Worm (Caenorhabditis elegans): ENCODE data around the gene F53E2.2.

F53E2.2 gene

DNA sequence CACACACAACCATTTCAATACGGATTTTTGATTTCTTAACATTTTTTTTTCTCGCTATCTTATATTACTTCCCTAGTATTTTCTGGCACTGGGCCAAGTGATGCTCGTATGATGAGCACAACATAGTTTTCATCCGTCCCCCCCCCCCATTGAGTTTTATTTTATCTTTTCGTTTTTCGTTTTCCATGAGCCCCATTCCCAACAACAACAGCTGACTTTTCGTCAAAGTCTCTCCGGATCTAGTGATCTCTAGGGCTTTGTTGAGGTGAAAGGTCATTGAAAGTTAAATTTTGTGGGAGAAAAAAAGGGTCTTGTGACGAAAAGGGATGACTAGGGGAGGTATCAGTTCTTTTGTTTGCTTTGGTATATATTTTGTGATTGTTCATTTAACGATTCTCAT lies 6.0 kb downstream of the F53E2.2 start (continued):
- TF ChIP-seq fkh-8 (tag; optimal IDR thresholded peaks at IDR 0.05) (no peak), C16A3.4 (tag; optimal IDR thresholded peaks at IDR 0.05) (no peak), mab-9 (GFP tag; IDR thresholded peaks at IDR 0.05) (no peak), swsn-7 (tag; optimal IDR thresholded peaks at IDR 0.05) (peak; percentile 31), mdl-1 (tag; optimal IDR thresholded peaks at IDR 0.05) (no peak), grh-1 (GFP tag; IDR thresholded peaks at IDR 0.05) (no peak), fos-1 (tag; optimal IDR thresholded peaks at IDR 0.05) (no peak), elt-3 (tag; optimal IDR thresholded peaks at IDR 0.05) (no peak), tbx-2 (tag; optimal IDR thresholded peaks at IDR 0.05) (peak; percentile 37), vab-15 (tag; optimal IDR thresholded peaks at IDR 0.05) (no peak), unc-30 (tag; optimal IDR thresholded peaks at IDR 0.05) (no peak), lir-3 (tag; optimal IDR thresholded peaks at IDR 0.05; ENCODE audit: poor library complexity) (no peak), lsy-2 (tag; optimal IDR thresholded peaks at IDR 0.05) (peak in 1 of 2 experiments; percentile 52), ceh-88 (GFP tag; IDR thresholded peaks at IDR 0.05) (no peak), nhr-237 (tag; optimal IDR thresholded peaks at IDR 0.05) (no peak), nhr-84 (tag; optimal IDR thresholded peaks at IDR 0.05) (no peak), snu-23 (GFP tag; optimal IDR thresholded peaks at IDR 0.05) (peak; percentile 41), hlh-4 (tag; optimal IDR thresholded peaks at IDR 0.05) (no peak), C04F5.9 (tag; optimal IDR thresholded peaks at IDR 0.05) (no peak), nhr-19 (GFP tag; conservative IDR thresholded peaks at IDR 0.05) (peak; percentile 74), zip-4 (GFP tag; optimal IDR thresholded peaks at IDR 0.05) (no peak), lin-39 (tag; optimal IDR thresholded peaks at IDR 0.05) (peak; percentile 63), unc-62 (GFP tag; optimal IDR thresholded peaks at IDR 0.05) (no peak), nhr-76 (tag; optimal IDR thresholded peaks at IDR 0.05) (no peak), C34B4.2 (tag; optimal IDR thresholded peaks at IDR 0.05) (no peak), irx-1 (tag; optimal IDR thresholded peaks at IDR 0.05) (peak; percentile 11), nhr-77 (tag; optimal IDR thresholded peaks at IDR 0.05) (no peak), isw-1 (GFP tag; IDR thresholded peaks at IDR 0.05) (no peak), aly-2 (tag; optimal IDR thresholded peaks at IDR 0.05) (no peak), skn-1 (tag; optimal IDR thresholded peaks at IDR 0.05) (no peak), unc-98 (GFP tag; IDR thresholded peaks at IDR 0.05) (no peak), efl-1 (optimal IDR thresholded peaks at IDR 0.05) (peak in 1 of 2 experiments; percentile 29), efl-1 (GFP tag; optimal IDR thresholded peaks at IDR 0.05 in 1 of 2) (peak in 1 of 2 experiments; percentile 83), unc-130 (tag; optimal IDR thresholded peaks at IDR 0.05) (peak; percentile 58), jun-1 (tag; optimal IDR thresholded peaks at IDR 0.05) (no peak), nhr-71 (tag; optimal IDR thresholded peaks at IDR 0.05) (peak; percentile 88), nhr-47 (tag; optimal IDR thresholded peaks at IDR 0.05) (no peak), tlp-1 (tag; optimal IDR thresholded peaks at IDR 0.05) (no peak), ama-1 (optimal IDR thresholded peaks at IDR 0.05) (no peak), dpl-1 (GFP tag; optimal IDR thresholded peaks at IDR 0.05) (no peak)

DNA sequence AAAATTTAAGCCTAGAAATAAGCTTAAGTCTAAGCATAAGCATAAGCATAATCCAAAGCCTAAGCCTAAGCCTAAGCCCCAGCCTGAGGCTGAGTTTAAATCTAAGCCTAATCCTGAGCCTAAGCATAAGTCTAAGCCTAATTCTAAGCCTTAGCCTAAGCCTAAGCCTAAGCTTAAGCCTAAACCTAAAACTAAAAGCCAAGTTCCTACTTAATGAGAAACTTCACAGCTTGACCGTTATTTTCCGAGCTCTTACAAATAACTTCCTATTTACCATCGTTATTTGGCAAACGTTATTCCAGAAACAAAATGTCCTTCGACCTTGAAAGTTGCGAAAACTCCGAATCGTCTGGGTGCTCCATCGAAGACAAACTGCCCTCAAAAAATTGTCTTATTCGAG lies 6.9 kb downstream of the F53E2.2 start, which contains the start of gene C38C3.4:
TSS of gene C38C3.4 (plus strand) at position 301 of the 400 bp plus-strand sequence.
- TF ChIP-seq irx-1 (tag; optimal IDR thresholded peaks at IDR 0.05) (no peak), lin-15B (tag; optimal IDR thresholded peaks at IDR 0.05) (no peak), vab-15 (tag; optimal IDR thresholded peaks at IDR 0.05) (no peak), isw-1 (GFP tag; IDR thresholded peaks at IDR 0.05) (no peak), fkh-8 (tag; optimal IDR thresholded peaks at IDR 0.05) (no peak), lsy-2 (tag; optimal IDR thresholded peaks at IDR 0.05) (no peak)

DNA sequence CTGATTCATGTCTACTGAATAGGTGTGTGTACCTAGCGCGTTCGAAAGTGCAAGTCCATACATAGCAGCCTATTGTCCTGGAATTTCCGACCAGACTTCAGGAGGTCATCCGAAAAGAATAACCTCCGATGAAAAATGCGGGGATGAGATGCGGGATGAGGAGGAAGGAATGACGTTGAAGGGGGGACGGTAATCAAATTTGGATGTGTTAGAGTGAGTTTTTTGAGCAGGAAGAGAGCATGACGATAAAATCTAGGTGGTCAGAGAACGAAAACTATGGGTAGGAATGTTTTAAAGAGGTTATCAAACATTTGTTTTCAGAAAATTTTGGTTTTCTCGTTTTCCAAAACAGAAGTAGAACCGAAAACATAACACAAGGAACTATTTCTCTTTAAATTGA lies 11.1 kb downstream of the F53E2.2 start:
- TF ChIP-seq ces-1 (GFP tag; optimal IDR thresholded peaks at IDR 0.05) (peak; percentile 76), C04F5.9 (tag; optimal IDR thresholded peaks at IDR 0.05) (no peak), ztf-4 (tag; optimal IDR thresholded peaks at IDR 0.05) (no peak), fkh-10 (GFP tag; optimal IDR thresholded peaks at IDR 0.05) (peak; percentile 94), nhr-47 (tag; optimal IDR thresholded peaks at IDR 0.05) (no peak), aha-1 (tag; optimal IDR thresholded peaks at IDR 0.05) (no peak), vab-15 (tag; optimal IDR thresholded peaks at IDR 0.05) (no peak), fkh-8 (tag; optimal IDR thresholded peaks at IDR 0.05) (no peak), lsy-2 (tag; optimal IDR thresholded peaks at IDR 0.05) (no peak), efl-3 (GFP tag; optimal IDR thresholded peaks at IDR 0.05) (no peak), lin-35 (GFP tag; optimal IDR thresholded peaks at IDR 0.05) (no peak), tbx-2 (tag; optimal IDR thresholded peaks at IDR 0.05) (no peak), lin-14 (GFP tag; optimal IDR thresholded peaks at IDR 0.05) (peak; percentile 84), fos-1 (tag; optimal IDR thresholded peaks at IDR 0.05) (no peak), C34B4.2 (tag; optimal IDR thresholded peaks at IDR 0.05) (no peak), snpc-4 (tag; optimal IDR thresholded peaks at IDR 0.05) (no peak)

All from whole organism, L1 larva.